Worm (Caenorhabditis elegans): Measurements from ENCODE around the gene hsp-6.

DNA sequence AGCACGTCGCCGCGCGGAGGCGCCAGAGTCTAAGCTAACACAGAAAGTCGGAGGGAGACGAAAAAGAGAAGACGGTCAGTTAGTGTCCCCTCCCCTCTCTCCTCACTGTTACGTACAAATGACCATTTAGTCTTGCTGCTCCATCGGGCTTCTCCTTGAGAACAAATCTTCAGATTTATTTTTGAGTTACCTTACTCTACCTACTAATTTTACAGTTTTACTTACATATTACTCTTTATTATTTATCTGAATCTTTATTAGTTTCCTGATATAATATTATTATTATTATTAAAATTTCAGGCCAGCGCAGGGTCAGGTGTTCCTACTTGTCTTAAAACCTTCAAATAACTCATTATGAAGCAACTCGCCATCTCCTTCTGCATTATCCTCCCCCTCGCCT is 25.8 kb downstream of the hsp-6 start, which contains the start of gene R02F11.1:
- TF ChIP-seq unc-30 (tag; optimal IDR thresholded peaks at IDR 0.05) (no peak), ztf-11 (tag; optimal IDR thresholded peaks at IDR 0.05) (no peak), unc-62 (GFP tag; optimal IDR thresholded peaks at IDR 0.05) (no peak), mdl-1 (tag; optimal IDR thresholded peaks at IDR 0.05) (no peak), lin-15B (tag; optimal IDR thresholded peaks at IDR 0.05) (no peak), mef-2 (tag; optimal IDR thresholded peaks at IDR 0.05) (no peak), nhr-84 (tag; optimal IDR thresholded peaks at IDR 0.05) (no peak), blmp-1 (tag; optimal IDR thresholded peaks at IDR 0.05) (no peak), nhr-28 (tag; optimal IDR thresholded peaks at IDR 0.05) (no peak), pag-3 (tag; optimal IDR thresholded peaks at IDR 0.05; ENCODE audit: borderline replicate concordance, insufficient read depth) (no peak)

Data from whole organism, L1 larva.